Fruit fly (Drosophila melanogaster) whole organism, prepupa: ENCODE results near the gene CG33688.
A peak's percentile ranks its signal among the peaks of the same experiment; 100 is the strongest.

Source experiments
- Blimp-1 ChIP-seq: fragments of 200-800 bp; sonication (Bioruptor generic); optimal IDR thresholded peaks from 3 replicates; lab custom pipeline; 2017; ENCODE audit warnings: missing biosample characterization, missing genetic modification characterization, mild to moderate bottlenecking, moderate library complexity, missing genetic modification reagents
- CG10631 ChIP-seq: fragments of 200-800 bp; sonication (Bioruptor generic); optimal IDR thresholded peaks from 2 replicates; lab custom pipeline; 2016; ENCODE audit warnings: missing biosample characterization, missing genetic modification characterization
- CG10669 ChIP-seq: fragments of 200-800 bp; sonication (Bioruptor generic); optimal IDR thresholded peaks from 3 replicates; lab custom pipeline; 2018; ENCODE audit warnings: missing biosample characterization, mild to moderate bottlenecking, missing genetic modification characterization, moderate library complexity
- CG11294 ChIP-seq: fragments of 200-800 bp; sonication (Bioruptor generic); IDR thresholded peaks from 2 replicates; pipeline ENCODE4 v1.3.6; 2022; ENCODE audit warnings: missing biosample characterization, missing genetic modification characterization
- CG11762 ChIP-seq: fragments of 200-800 bp; sonication (Bioruptor generic); optimal IDR thresholded peaks from 3 replicates; lab custom pipeline; 2016; ENCODE audit warnings: missing biosample characterization, missing genetic modification characterization; ENCODE audit not compliant: insufficient read depth
- CG15336 ChIP-seq: fragments of 200-800 bp; sonication (Bioruptor generic); IDR thresholded peaks from 2 replicates; pipeline ENCODE4 v1.3.6; 2022; ENCODE audit warnings: missing biosample characterization, missing genetic modification characterization
- CG1621 ChIP-seq: fragments of 200-800 bp; sonication (Bioruptor generic); optimal IDR thresholded peaks from 3 replicates; lab custom pipeline; 2018; ENCODE audit warnings: missing biosample characterization, mild to moderate bottlenecking, missing genetic modification characterization
- CG16779 ChIP-seq: fragments of 200-800 bp; sonication (Bioruptor generic); optimal IDR thresholded peaks from 3 replicates; lab custom pipeline; 2017; ENCODE audit warnings: missing biosample characterization, mild to moderate bottlenecking, missing genetic modification characterization
- CG3032 ChIP-seq: fragments of 200-800 bp; optimal IDR thresholded peaks from 2 replicates; lab custom pipeline; 2019; ENCODE audit warnings: missing biosample characterization, mild to moderate bottlenecking, missing genetic modification characterization, moderate library complexity
- CG31627 ChIP-seq: fragments of 200-800 bp; sonication (Bioruptor generic); optimal IDR thresholded peaks from 3 replicates; lab custom pipeline; 2016; ENCODE audit warnings: missing biosample characterization, missing genetic modification characterization
- CG32006 ChIP-seq: fragments of 200-800 bp; sonication (Bioruptor generic); optimal IDR thresholded peaks from 3 replicates; lab custom pipeline; 2017; ENCODE audit warnings: missing biosample characterization, mild to moderate bottlenecking, missing genetic modification characterization
- CG3919 ChIP-seq: fragments of 200-800 bp; sonication (Bioruptor generic); optimal IDR thresholded peaks from 3 replicates; lab custom pipeline; 2016; ENCODE audit warnings: missing biosample characterization, missing genetic modification characterization
- CG4318 ChIP-seq: fragments of 200-800 bp; sonication (Bioruptor generic); optimal IDR thresholded peaks from 3 replicates; lab custom pipeline; 2017; ENCODE audit warnings: missing biosample characterization, mild to moderate bottlenecking, missing genetic modification characterization
- CG6163 ChIP-seq: fragments of 200-800 bp; sonication (Bioruptor generic); IDR thresholded peaks from 3 replicates; pipeline ENCODE4 v1.3.6; 2022; ENCODE audit warnings: missing biosample characterization, missing genetic modification characterization
- CG6276 ChIP-seq: fragments of 200-800 bp; sonication (Bioruptor generic); optimal IDR thresholded peaks from 2 replicates; lab custom pipeline; 2017; ENCODE audit warnings: missing biosample characterization, mild to moderate bottlenecking, missing genetic modification characterization
- CG6792 ChIP-seq: fragments of 200-800 bp; sonication (Bioruptor generic); optimal IDR thresholded peaks from 3 replicates; lab custom pipeline; 2016; ENCODE audit warnings: missing biosample characterization, missing genetic modification characterization
- CG6808 ChIP-seq: fragments of 200-800 bp; sonication (Bioruptor generic); optimal IDR thresholded peaks from 3 replicates; lab custom pipeline; 2017; ENCODE audit warnings: missing biosample characterization, missing genetic modification characterization, mild to moderate bottlenecking, moderate library complexity, missing genetic modification reagents
- CG6854 ChIP-seq: fragments of 200-800 bp; sonication (Bioruptor generic); optimal IDR thresholded peaks from 2 replicates; lab custom pipeline; 2017; ENCODE audit warnings: missing biosample characterization, mild to moderate bottlenecking, missing genetic modification characterization
- CG7368 ChIP-seq: fragments of 200-800 bp; sonication (Bioruptor generic); optimal IDR thresholded peaks from 3 replicates; lab custom pipeline; 2016; ENCODE audit warnings: missing biosample characterization, missing genetic modification characterization
- CG8119 ChIP-seq: fragments of 200-800 bp; sonication (Bioruptor generic); IDR thresholded peaks from 3 replicates; pipeline ENCODE4 v1.3.6; 2022; ENCODE audit warnings: missing biosample characterization, missing genetic modification characterization
- CG8319 ChIP-seq: fragments of 200-800 bp; sonication (Bioruptor generic); optimal IDR thresholded peaks from 3 replicates; lab custom pipeline; 2016; ENCODE audit warnings: missing biosample characterization, missing genetic modification characterization
- CG8632 ChIP-seq: fragments of 200-800 bp; sonication (Bioruptor generic); optimal IDR thresholded peaks from 3 replicates; lab custom pipeline; 2016; ENCODE audit warnings: missing biosample characterization, missing genetic modification characterization
- CG9139 ChIP-seq: fragments of 200-800 bp; sonication (Bioruptor generic); optimal IDR thresholded peaks from 3 replicates; lab custom pipeline; 2017; ENCODE audit warnings: missing biosample characterization, mild to moderate bottlenecking, missing genetic modification characterization
- Eip75B ChIP-seq: fragments of 200-800 bp; sonication (Bioruptor generic); optimal IDR thresholded peaks from 3 replicates; lab custom pipeline; 2016; ENCODE audit warnings: missing biosample characterization, missing genetic modification characterization
- Eip78C ChIP-seq: fragments of 200-800 bp; sonication (Bioruptor generic); peaks from one replicate; lab custom pipeline; 2016; ENCODE audit warnings: missing biosample characterization, missing genetic modification characterization
- Eip93F ChIP-seq: fragments of 200-800 bp; sonication (Bioruptor generic); optimal IDR thresholded peaks from 2 replicates; lab custom pipeline; 2016; ENCODE audit warnings: missing biosample characterization, mild to moderate bottlenecking, missing genetic modification characterization
- Ets21C ChIP-seq: fragments of 200-800 bp; sonication (Bioruptor generic); optimal IDR thresholded peaks from 3 replicates; lab custom pipeline; 2016; ENCODE audit warnings: missing biosample characterization, missing genetic modification characterization
- Ets96B ChIP-seq: fragments of 200-800 bp; optimal IDR thresholded peaks from 2 replicates; lab custom pipeline; 2019; ENCODE audit warnings: missing biosample characterization, mild to moderate bottlenecking, missing genetic modification characterization, moderate library complexity
- Gug ChIP-seq: fragments of 200-800 bp; sonication (Bioruptor generic); IDR thresholded peaks from 2 replicates; pipeline ENCODE4 v1.3.6; 2022; ENCODE audit warnings: missing biosample characterization, missing genetic modification characterization
- Hr38 ChIP-seq: sonication (Bioruptor generic); optimal IDR thresholded peaks from 2 replicates; lab custom pipeline; 2016; ENCODE audit warnings: missing biosample characterization, missing genetic modification characterization
- Lpt ChIP-seq: fragments of 200-800 bp; sonication (Bioruptor generic); optimal IDR thresholded peaks from 3 replicates; lab custom pipeline; 2016; ENCODE audit warnings: missing biosample characterization, missing genetic modification characterization
- OdsH ChIP-seq: fragments of 200-800 bp; sonication (Bioruptor generic); optimal IDR thresholded peaks from 3 replicates; lab custom pipeline; 2016; ENCODE audit warnings: missing biosample characterization, missing genetic modification characterization
- Smox ChIP-seq: fragments of 200-800 bp; sonication (Bioruptor generic); optimal IDR thresholded peaks from 3 replicates; lab custom pipeline; 2016; ENCODE audit warnings: missing biosample characterization, missing genetic modification characterization
- Sox102F ChIP-seq: fragments of 200-800 bp; sonication (Bioruptor generic); optimal IDR thresholded peaks from 2 replicates; lab custom pipeline; 2016; ENCODE audit warnings: missing biosample characterization, mild to moderate bottlenecking, missing genetic modification characterization
- Sox14 ChIP-seq: fragments of 200-800 bp; sonication (Bioruptor generic); optimal IDR thresholded peaks from 3 replicates; lab custom pipeline; 2016; ENCODE audit warnings: missing biosample characterization, missing genetic modification characterization
- Sox15 ChIP-seq: fragments of 200-800 bp; sonication (Bioruptor generic); optimal IDR thresholded peaks from 3 replicates; lab custom pipeline; 2016; ENCODE audit warnings: missing biosample characterization, missing genetic modification characterization
- acj6 ChIP-seq: fragments of 200-800 bp; sonication (Bioruptor generic); optimal IDR thresholded peaks from 3 replicates; lab custom pipeline; 2016; ENCODE audit warnings: missing biosample characterization, missing genetic modification characterization
- cyc ChIP-seq: fragments of 200-800 bp; sonication (Bioruptor generic); optimal IDR thresholded peaks from 3 replicates; lab custom pipeline; 2016; ENCODE audit warnings: missing biosample characterization, missing genetic modification characterization
- dac ChIP-seq: fragments of 200-800 bp; sonication (Bioruptor generic); optimal IDR thresholded peaks from 2 replicates; lab custom pipeline; 2017; ENCODE audit warnings: missing biosample characterization, mild to moderate bottlenecking, missing genetic modification characterization
- dsx ChIP-seq: fragments of 200-800 bp; optimal IDR thresholded peaks from 3 replicates; lab custom pipeline; 2019; ENCODE audit warnings: missing biosample characterization, mild to moderate bottlenecking, missing genetic modification characterization, moderate library complexity; ENCODE audit not compliant: poor library complexity, severe bottlenecking
- eg ChIP-seq: fragments of 200-800 bp; sonication (Bioruptor generic); IDR thresholded peaks from 3 replicates; pipeline ENCODE4 v1.3.6; 2022; ENCODE audit warnings: missing biosample characterization, missing genetic modification characterization
- esn ChIP-seq: fragments of 200-800 bp; sonication (Bioruptor generic); optimal IDR thresholded peaks from 2 replicates; lab custom pipeline; 2016; ENCODE audit warnings: missing biosample characterization, mild to moderate bottlenecking, missing genetic modification characterization, moderate library complexity
- fd59A ChIP-seq: fragments of 200-800 bp; sonication (Bioruptor generic); optimal IDR thresholded peaks from 2 replicates; lab custom pipeline; 2017; ENCODE audit warnings: missing biosample characterization, mild to moderate bottlenecking, missing genetic modification characterization, missing genetic modification reagents
- fkh ChIP-seq: fragments of 200-800 bp; sonication (Bioruptor generic); optimal IDR thresholded peaks from 3 replicates; lab custom pipeline; 2017; ENCODE audit warnings: missing biosample characterization, mild to moderate bottlenecking, missing genetic modification characterization, moderate library complexity
- lz ChIP-seq: fragments of 200-800 bp; sonication (Bioruptor generic); optimal IDR thresholded peaks from 3 replicates; lab custom pipeline; 2016; ENCODE audit warnings: missing biosample characterization, missing genetic modification characterization
- pdm3 ChIP-seq: fragments of 200-800 bp; sonication (Bioruptor generic); optimal IDR thresholded peaks from 3 replicates; lab custom pipeline; 2016; ENCODE audit warnings: missing biosample characterization, missing genetic modification characterization
- spab ChIP-seq: fragments of 200-800 bp; sonication (Bioruptor generic); optimal IDR thresholded peaks from 2 replicates; lab custom pipeline; 2017; ENCODE audit warnings: missing biosample characterization, mild to moderate bottlenecking, missing genetic modification characterization, missing genetic modification reagents
- ss ChIP-seq, 2 experiments: fragments of 200-800 bp; sonication (Bioruptor generic); optimal IDR thresholded peaks; 2 replicates in 1 of 2; 3 replicates in 1 of 2; lab custom pipeline; 2017 to 2018; ENCODE audit warnings: mild to moderate bottlenecking in 2 of 2, missing biosample characterization in 2 of 2, missing genetic modification characterization in 2 of 2, moderate library complexity in 1 of 2
- svp ChIP-seq: fragments of 200-800 bp; sonication (Bioruptor generic); peaks from one replicate; lab custom pipeline; 2016; ENCODE audit warnings: missing biosample characterization, missing genetic modification characterization
- topi ChIP-seq: fragments of 200-800 bp; sonication (Bioruptor generic); optimal IDR thresholded peaks from 3 replicates; lab custom pipeline; 2016; ENCODE audit warnings: missing biosample characterization, missing genetic modification characterization
- vri ChIP-seq: fragments of 200-800 bp; sonication (Bioruptor generic); optimal IDR thresholded peaks from 3 replicates; lab custom pipeline; 2016; ENCODE audit warnings: missing biosample characterization, mild to moderate bottlenecking, missing genetic modification characterization

Gene CG33688

DNA sequence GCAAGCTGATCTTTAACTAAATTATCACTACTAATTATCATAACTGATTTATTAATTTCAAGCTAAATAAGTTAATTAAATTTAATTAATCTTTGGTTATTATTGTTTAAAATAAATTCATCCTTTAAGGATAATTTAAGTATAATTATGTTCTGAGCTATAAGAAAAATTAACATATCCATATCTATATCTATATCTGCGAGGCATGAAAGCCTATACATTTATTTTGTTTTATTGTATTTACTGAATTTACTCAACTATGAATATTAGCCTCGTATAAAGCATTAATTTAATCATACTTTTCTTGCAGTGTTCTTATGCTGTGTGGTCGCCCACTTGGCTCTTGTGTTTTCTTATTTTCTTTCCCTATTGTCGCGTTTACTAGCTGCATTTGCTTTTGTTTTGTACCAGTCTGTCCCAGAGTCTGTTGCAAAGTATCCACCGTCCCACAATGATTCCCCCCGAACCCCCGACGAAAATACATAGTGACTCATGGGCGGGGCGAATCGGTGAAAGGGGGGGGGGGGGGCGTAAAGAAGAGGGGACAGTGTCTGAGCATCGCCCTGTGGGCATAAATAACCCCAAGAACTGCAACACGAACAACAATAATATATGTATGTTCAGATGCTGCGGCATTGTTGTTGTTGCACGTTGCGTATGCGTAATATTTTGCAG is 15.7 kb downstream of the CG33688 start:
- TF ChIP-seq eg (GFP tag; lab: Robert Waterston, UW) = peak; percentile 58; the same call in 2 of the 3 replicates
- TF ChIP-seq CG10631 = no peak
- no peak for TF ChIP-seq topi
- no peak for TF ChIP-seq Sox15 (GFP tag; lab: Kevin White, UChicago)
- TF ChIP-seq spab (GFP tag; lab: Kevin White, UChicago) = no peak
- no peak for TF ChIP-seq Sox102F (GFP tag; lab: Kevin White, UChicago)
- no peak for TF ChIP-seq CG31627 (GFP tag; lab: Kevin White, UChicago)
- TF ChIP-seq pdm3 (GFP tag; lab: Kevin White, UChicago) = no peak
- TF ChIP-seq CG32006 (GFP tag; lab: Kevin White, UChicago) = peak; percentile 15
- TF ChIP-seq esn = no peak
- peak; percentile 30 for TF ChIP-seq CG1621 (tag; lab: Kevin White, UChicago)
- no peak for TF ChIP-seq fd59A
- no peak for TF ChIP-seq CG8632 (GFP tag; lab: Kevin White, UChicago)
- TF ChIP-seq dsx (GFP tag; lab: Kevin White, UChicago) = peak; percentile 97
- TF ChIP-seq Lpt (GFP tag; lab: Kevin White, UChicago) = peak; percentile 7
- peak; percentile 30 for TF ChIP-seq CG10669 (GFP tag; lab: Kevin White, UChicago)
- TF ChIP-seq CG6163 = peak; percentile 66; the same call in 2 of the 3 replicates
- TF ChIP-seq Smox (GFP tag; lab: Kevin White, UChicago) = no peak
- peak; percentile 57 for TF ChIP-seq svp
- peak; percentile 60 for TF ChIP-seq Eip78C (GFP tag; lab: Kevin White, UChicago)
- TF ChIP-seq vri = no peak
- no peak for TF ChIP-seq CG8319 (GFP tag; lab: Kevin White, UChicago)
- peak; percentile 21 for TF ChIP-seq CG3919 (GFP tag; lab: Kevin White, UChicago)
- TF ChIP-seq acj6 (GFP tag; lab: Kevin White, UChicago) = no peak
- no peak for TF ChIP-seq CG8119
- 0 out of 2 replicates have a peak, but pooled peaks have one; percentile 11 for TF ChIP-seq Gug (GFP tag; lab: Robert Waterston, UW)
- no peak for TF ChIP-seq dac (GFP tag; lab: Kevin White, UChicago)
- no peak for TF ChIP-seq CG11294 (GFP tag; lab: Robert Waterston, UW)
- peak; percentile 9 for TF ChIP-seq CG6276 (GFP tag; lab: Kevin White, UChicago)
- TF ChIP-seq CG11762 (GFP tag; lab: Kevin White, UChicago) = no peak
- TF ChIP-seq Sox14 (GFP tag; lab: Kevin White, UChicago) = no peak
- TF ChIP-seq CG6792 (GFP tag; lab: Kevin White, UChicago) = no peak
- peak; percentile 22; the same call in 1 of the 2 replicates for TF ChIP-seq CG15336
- no peak for TF ChIP-seq CG3032 (tag; lab: Kevin White, UChicago)
- peak; percentile 49 to 72 for TF ChIP-seq ss (GFP tag; optimal IDR thresholded peaks at IDR 0.05; lab: Kevin White, UChicago)
- no peak for TF ChIP-seq Blimp-1 (GFP tag; lab: Kevin White, UChicago)
- no peak for TF ChIP-seq CG7368 (GFP tag; lab: Kevin White, UChicago)
- no peak for TF ChIP-seq CG4318 (GFP tag; lab: Kevin White, UChicago)
- peak; percentile 39 for TF ChIP-seq Ets96B (tag; lab: Kevin White, UChicago)
- no peak for TF ChIP-seq Eip93F
- TF ChIP-seq fkh (GFP tag; lab: Kevin White, UChicago) = no peak
- TF ChIP-seq cyc (GFP tag; lab: Kevin White, UChicago) = no peak
- TF ChIP-seq CG16779 (tag; lab: Kevin White, UChicago) = no peak
- no peak for TF ChIP-seq OdsH
- no peak for TF ChIP-seq Eip75B (GFP tag; lab: Kevin White, UChicago)
- peak; percentile 21 for TF ChIP-seq CG9139
- no peak for TF ChIP-seq lz
- TF ChIP-seq Ets21C = no peak
- TF ChIP-seq CG6808 = peak; percentile 35
- no peak for TF ChIP-seq Hr38
- no peak for TF ChIP-seq CG6854 (GFP tag; lab: Kevin White, UChicago)
